Fruit fly (Drosophila melanogaster) whole organism, embryonic: ENCODE data around the gene pdm2.

Experiments
- CG12236 ChIP-seq: fragments of 200-800 bp; sonication (Bioruptor generic); optimal IDR thresholded peaks from 2 replicates; lab custom pipeline; 2016; ENCODE audit warnings: missing biosample characterization, missing genetic modification characterization
- CG8388 ChIP-seq: fragments of 200-800 bp; sonication (Bioruptor generic); optimal IDR thresholded peaks from 2 replicates; lab custom pipeline; 2019; ENCODE audit warnings: missing biosample characterization, mild to moderate bottlenecking, missing genetic modification characterization, moderate library complexity

DNA sequence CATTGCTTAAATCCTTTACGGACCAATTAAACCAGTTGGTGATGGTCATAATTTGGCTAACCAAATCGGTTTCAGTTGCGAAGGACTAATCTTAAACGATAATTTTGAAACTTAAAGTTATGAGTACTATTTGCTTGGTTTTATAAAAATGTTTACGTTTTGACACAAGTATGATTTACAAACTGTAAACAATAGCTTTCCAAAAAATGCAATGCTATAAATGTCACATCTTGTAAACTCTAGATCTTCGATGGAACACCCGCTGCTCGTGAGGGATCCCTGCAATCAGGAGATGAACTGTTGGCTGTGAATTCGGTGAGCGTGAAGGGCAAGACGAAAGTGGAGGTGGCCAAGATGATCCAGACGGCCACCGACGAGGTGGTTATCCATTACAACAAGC is 40.3 kb downstream of the pdm2 start, which contains the start of gene CG5781:
- TF ChIP-seq CG8388 (GFP tag; lab: Kevin White, UChicago) (no peak), CG12236 (no peak)
